Fruit fly (Drosophila melanogaster) S2 (cell line): Measurements from ENCODE around the gene Rh7.

Experiments
- CG8478 ChIP-seq: fragments of >200 bp; optimal IDR thresholded peaks from 2 replicates; lab custom pipeline; 2018
- CTCF ChIP-seq, 2 experiments: fragments of >200 bp; optimal IDR thresholded peaks; 2 replicates each; lab custom pipeline; 2018

DNA sequence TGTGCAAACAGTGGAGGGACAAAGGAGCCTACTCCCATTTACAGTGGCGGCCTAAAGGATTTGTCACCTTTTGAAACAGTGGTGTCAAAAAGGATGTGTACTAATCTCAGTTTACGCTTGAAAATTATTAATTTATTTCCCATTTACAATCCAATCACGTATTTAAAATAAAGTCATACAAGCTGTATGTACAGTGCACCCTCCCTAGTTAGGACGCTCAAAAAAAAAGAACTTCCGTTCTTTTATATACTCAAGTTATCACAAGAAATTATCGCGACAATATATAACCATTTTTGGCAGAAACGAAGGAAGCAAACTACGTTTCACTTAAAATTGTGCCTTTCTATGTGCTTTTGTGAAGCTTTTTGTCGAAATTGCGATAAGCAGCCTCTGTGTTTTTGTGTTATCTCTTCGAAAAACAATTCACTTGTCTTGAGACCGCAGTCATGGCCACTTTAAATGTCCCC lies 36.0 kb downstream of the Rh7 start:
- TF ChIP-seq CG8478 (lab: Kevin White, UChicago) (no peak), CTCF (optimal IDR thresholded peaks at IDR 0.05; lab: Kevin White, UChicago) (no peak)
